Fruit fly (Drosophila melanogaster): ENCODE results near the gene Sdic2.
A peak's percentile ranks its signal among the peaks of the same experiment; 100 is the strongest.

Sdic2 gene

dm6 chrX:20169898-20170297, 16.4 kb downstream of the Sdic2 start, which contains the start of the genes CG9581 and CG9578:
TSS of gene CG9581 (minus strand) at chrX:20169981.
TSS of gene CG9578 (plus strand) at chrX:20170222.
- TF ChIP-seq CG12605 (GFP tag; IDR thresholded peaks at IDR 0.05) (no peak), CG8301 (tag; optimal IDR thresholded peaks at IDR 0.05) (no peak), CG14655 (GFP tag; optimal IDR thresholded peaks at IDR 0.05) (no peak)

dm6 chrX:20166484-20167038, 19.7 kb downstream of the Sdic2 start, which contains the start of gene CG9577:
TSS of gene CG9577 (plus strand) at chrX:20166673.
- TF ChIP-seq CG13204 (GFP tag; optimal IDR thresholded peaks at IDR 0.05) = peak; percentile 82
- no peak for TF ChIP-seq CG32121 (GFP tag; IDR thresholded peaks at IDR 0.05)
- TF ChIP-seq D1 (tag; optimal IDR thresholded peaks at IDR 0.05) = no peak
- no peak for TF ChIP-seq CG10348 (GFP tag; IDR thresholded peaks at IDR 0.05)
- peak; percentile 21; the same call in 1 of the 2 replicates for TF ChIP-seq Ets98B (GFP tag; IDR thresholded peaks at IDR 0.05)
- peak; percentile 37 for TF ChIP-seq CG15710 (tag; optimal IDR thresholded peaks at IDR 0.05)
- TF ChIP-seq gl (tag; optimal IDR thresholded peaks at IDR 0.05) = peak; percentile 93
- TF ChIP-seq Pif1A (GFP tag; optimal IDR thresholded peaks at IDR 0.05) = peak; percentile 49
- TF ChIP-seq Pif1B (GFP tag; optimal IDR thresholded peaks at IDR 0.05) = peak; percentile 48
- TF ChIP-seq CG17806 (tag; optimal IDR thresholded peaks at IDR 0.05) = peak; percentile 32
- TF ChIP-seq CG9948 (tag; optimal IDR thresholded peaks at IDR 0.05) = no peak
- peak; percentile 64 for TF ChIP-seq CG34367 (tag; optimal IDR thresholded peaks at IDR 0.05)
- TF ChIP-seq CG8301 (tag; optimal IDR thresholded peaks at IDR 0.05) = peak; percentile 48
- TF ChIP-seq CG8159 (tag; optimal IDR thresholded peaks at IDR 0.05) = peak; percentile 30
- TF ChIP-seq CG4496 (GFP tag; IDR thresholded peaks at IDR 0.05) = peak; percentile 60; the same call in 1 of the 3 replicates
- TF ChIP-seq CG12605 (GFP tag; IDR thresholded peaks at IDR 0.05) = peak; percentile 78
- peak; percentile 21; the same call in 1 of the 3 replicates for TF ChIP-seq fd96Ca (GFP tag; IDR thresholded peaks at IDR 0.05)
- peak; percentile 39 for TF ChIP-seq Snoo (tag; optimal IDR thresholded peaks at IDR 0.05)
- no peak for TF ChIP-seq rn (GFP tag; IDR thresholded peaks at IDR 0.05)
- peak; percentile 87 for TF ChIP-seq EcR (GFP tag; optimal IDR thresholded peaks at IDR 0.05)
- peak; percentile 66 for TF ChIP-seq CG14655 (GFP tag; optimal IDR thresholded peaks at IDR 0.05)

- TF ChIP-seq fd96Ca (GFP tag; IDR thresholded peaks at IDR 0.05) (peak; percentile 10; the same call in 1 of the 3 replicates), D1 (tag; optimal IDR thresholded peaks at IDR 0.05) (no peak), CG15710 (tag; optimal IDR thresholded peaks at IDR 0.05) (peak; percentile 0), Pif1B (GFP tag; optimal IDR thresholded peaks at IDR 0.05) (no peak)
Observed at dm6 chrX:20165773-20166412, 20.4 kb downstream of the Sdic2 start, which contains the start of gene Phf7. TSS of gene Phf7 (minus strand) at chrX:20165830.

dm6 chrX:20162586-20162985, 23.7 kb downstream of the Sdic2 start:
- TF ChIP-seq CG32121 (GFP tag; IDR thresholded peaks at IDR 0.05) (no peak), CG8301 (tag; optimal IDR thresholded peaks at IDR 0.05) (no peak), CG10348 (GFP tag; IDR thresholded peaks at IDR 0.05) (no peak), CG4496 (GFP tag; IDR thresholded peaks at IDR 0.05) (no peak), CG34367 (tag; optimal IDR thresholded peaks at IDR 0.05) (no peak), Pif1A (GFP tag; optimal IDR thresholded peaks at IDR 0.05) (no peak), CG17806 (tag; optimal IDR thresholded peaks at IDR 0.05) (no peak), CG15710 (tag; optimal IDR thresholded peaks at IDR 0.05) (no peak), EcR (GFP tag; optimal IDR thresholded peaks at IDR 0.05) (no peak), Ets98B (GFP tag; IDR thresholded peaks at IDR 0.05) (no peak), rn (GFP tag; IDR thresholded peaks at IDR 0.05) (no peak), D1 (tag; optimal IDR thresholded peaks at IDR 0.05) (no peak), gl (tag; optimal IDR thresholded peaks at IDR 0.05) (no peak), CG9948 (tag; optimal IDR thresholded peaks at IDR 0.05) (no peak), CG8159 (tag; optimal IDR thresholded peaks at IDR 0.05) (no peak), Pif1B (GFP tag; optimal IDR thresholded peaks at IDR 0.05) (no peak), Snoo (tag; optimal IDR thresholded peaks at IDR 0.05) (no peak), fd96Ca (GFP tag; IDR thresholded peaks at IDR 0.05) (no peak), CG13204 (GFP tag; optimal IDR thresholded peaks at IDR 0.05) (no peak)

- TF ChIP-seq CG17806 (tag; optimal IDR thresholded peaks at IDR 0.05) (no peak), CG4496 (GFP tag; IDR thresholded peaks at IDR 0.05) (0 out of 3 replicates have a peak, but pooled peaks have one; percentile 20), Pif1B (GFP tag; optimal IDR thresholded peaks at IDR 0.05) (no peak), Ets98B (GFP tag; IDR thresholded peaks at IDR 0.05) (no peak), CG15710 (tag; optimal IDR thresholded peaks at IDR 0.05) (peak; percentile 3)
Observed at dm6 chrX:20159679-20160140, 26.6 kb downstream of the Sdic2 start, which contains the start of gene Rab35. TSS of gene Rab35 (minus strand) at chrX:20159872.

dm6 chrX:20158943-20159385, 27.3 kb downstream of the Sdic2 start:
- TF ChIP-seq CG12605 (GFP tag; IDR thresholded peaks at IDR 0.05) (peak; percentile 64; the same call in 1 of the 2 replicates), CG17806 (tag; optimal IDR thresholded peaks at IDR 0.05) (peak; percentile 8), Pif1A (GFP tag; optimal IDR thresholded peaks at IDR 0.05) (peak; percentile 39), CG10348 (GFP tag; IDR thresholded peaks at IDR 0.05) (no peak), EcR (GFP tag; optimal IDR thresholded peaks at IDR 0.05) (peak; percentile 9), CG34367 (tag; optimal IDR thresholded peaks at IDR 0.05) (peak; percentile 2), Snoo (tag; optimal IDR thresholded peaks at IDR 0.05) (peak; percentile 42), CG13204 (GFP tag; optimal IDR thresholded peaks at IDR 0.05) (peak; percentile 49), Pif1B (GFP tag; optimal IDR thresholded peaks at IDR 0.05) (peak; percentile 19), Ets98B (GFP tag; IDR thresholded peaks at IDR 0.05) (peak; percentile 50; the same call in 1 of the 2 replicates), rn (GFP tag; IDR thresholded peaks at IDR 0.05) (0 out of 2 replicates have a peak, but pooled peaks have one; percentile 3), CG9948 (tag; optimal IDR thresholded peaks at IDR 0.05) (no peak), CG32121 (GFP tag; IDR thresholded peaks at IDR 0.05) (peak; percentile 48; the same call in 1 of the 2 replicates), CG14655 (GFP tag; optimal IDR thresholded peaks at IDR 0.05) (no peak), fd96Ca (GFP tag; IDR thresholded peaks at IDR 0.05) (peak; percentile 50; the same call in 1 of the 3 replicates), gl (tag; optimal IDR thresholded peaks at IDR 0.05) (peak; percentile 10), CG8159 (tag; optimal IDR thresholded peaks at IDR 0.05) (peak; percentile 17), D1 (tag; optimal IDR thresholded peaks at IDR 0.05) (no peak), CG8301 (tag; optimal IDR thresholded peaks at IDR 0.05) (peak; percentile 14), CG15710 (tag; optimal IDR thresholded peaks at IDR 0.05) (peak; percentile 24), CG4496 (GFP tag; IDR thresholded peaks at IDR 0.05) (peak; percentile 62; the same call in 2 of the 3 replicates)
